Worm (Caenorhabditis elegans) whole organism, mixed stage, embryonic: ENCODE measurements around the gene npp-19.

ENCODE experiments used
- elt-1 ChIP-seq: sonication (generic microtip); optimal IDR thresholded peaks from 2 replicates; lab custom pipeline; 2017; ENCODE audit warnings: missing genetic modification characterization, mild to moderate bottlenecking, missing compliant biosample characterization, antibody characterized with exemption, moderate library complexity, borderline replicate concordance; ENCODE audit not compliant: insufficient read depth
- lin-13 ChIP-seq: fragments of 150-350 bp; optimal IDR thresholded peaks from 2 replicates; lab custom pipeline; 2014; ENCODE audit warnings: missing biosample characterization, missing genetic modification characterization

ce11 chrII:10829081-10829480 lies 30.8 kb upstream of the npp-19 start, which contains the start of gene VM106R.1:
- no peak for TF ChIP-seq lin-13 (tag; lab: Kevin White, UChicago)
- no peak for TF ChIP-seq elt-1 (tag; lab: Kevin White, UChicago)
